Fruit fly (Drosophila melanogaster): ENCODE data around the gene RagA-B.

The RagA-B gene

DNA sequence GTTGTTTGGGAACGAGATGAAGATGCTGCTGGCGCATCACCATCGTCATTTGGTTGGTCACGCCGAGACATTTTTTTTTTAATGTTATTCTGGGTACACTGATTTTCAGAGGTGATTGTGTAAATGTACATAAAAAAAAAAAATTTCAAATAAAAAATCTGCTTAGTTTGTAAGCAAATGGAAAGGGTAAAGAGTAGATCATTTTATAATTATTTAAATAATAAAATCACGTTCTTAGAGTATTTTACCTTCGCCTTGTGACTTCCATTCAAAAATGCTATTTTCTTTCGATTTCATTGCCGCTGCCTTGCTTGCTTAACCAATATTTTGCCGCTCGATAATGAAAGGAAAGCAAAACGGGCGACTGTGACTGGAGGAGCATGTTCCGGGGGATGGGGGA is 5.3 kb downstream of the RagA-B start (continued):
- TF ChIP-seq CG2678 (tag; optimal IDR thresholded peaks at IDR 0.05) = peak; percentile 64
- TF ChIP-seq mirr (GFP tag; optimal IDR thresholded peaks at IDR 0.05) = no peak
- peak; percentile 1 for TF ChIP-seq CG8924 (tag; optimal IDR thresholded peaks at IDR 0.05)
- TF ChIP-seq CG8765 (GFP tag; IDR thresholded peaks at IDR 0.05) = no peak
- no peak for TF ChIP-seq CG7745 (tag; optimal IDR thresholded peaks at IDR 0.05)
- TF ChIP-seq CG2129 (GFP tag; IDR thresholded peaks at IDR 0.05; ENCODE audit: partially characterized antibody) = no peak
- TF ChIP-seq CG7928 (GFP tag; optimal IDR thresholded peaks at IDR 0.05) = no peak
- peak; percentile 16; the same call in 1 of the 2 replicates for TF ChIP-seq CG32772 (GFP tag; IDR thresholded peaks at IDR 0.05)
- no peak for TF ChIP-seq Atf3 (GFP tag; optimal IDR thresholded peaks at IDR 0.05)
- no peak for TF ChIP-seq CG42726 (GFP tag; IDR thresholded peaks at IDR 0.05; ENCODE audit: partially characterized antibody)
- no peak for TF ChIP-seq wdn (GFP tag; IDR thresholded peaks at IDR 0.05)
- TF ChIP-seq CG10267 (tag; optimal IDR thresholded peaks at IDR 0.05) = peak; percentile 35
- peak; percentile 62; the same call in 1 of the 3 replicates for TF ChIP-seq gce (GFP tag; IDR thresholded peaks at IDR 0.05)
- peak; percentile 19; the same call in 1 of the 3 replicates for TF ChIP-seq croc (GFP tag; conservative IDR thresholded peaks at IDR 0.05)
- no peak for TF ChIP-seq abd-A (tag; optimal IDR thresholded peaks at IDR 0.05)
- no peak for TF ChIP-seq B-H2 (GFP tag; optimal IDR thresholded peaks at IDR 0.05)
- TF ChIP-seq Spps (tag; optimal IDR thresholded peaks at IDR 0.05) = no peak
- TF ChIP-seq esg (GFP tag; conservative IDR thresholded peaks at IDR 0.05) = 0 out of 2 replicates have a peak, but pooled peaks have one; percentile 23
- no peak for TF ChIP-seq CG32532 (GFP tag; IDR thresholded peaks at IDR 0.05)
- no peak for TF ChIP-seq twi (tag; optimal IDR thresholded peaks at IDR 0.05)
- no peak for TF ChIP-seq sd (tag; optimal IDR thresholded peaks at IDR 0.05)
- TF ChIP-seq CG30403 (GFP tag; optimal IDR thresholded peaks at IDR 0.05) = peak; percentile 18
- peak; percentile 80; the same call in 2 of the 3 replicates for TF ChIP-seq ci (GFP tag; IDR thresholded peaks at IDR 0.05)
- no peak for TF ChIP-seq amos (GFP tag; IDR thresholded peaks at IDR 0.05; ENCODE audit: partially characterized antibody)
- no peak for TF ChIP-seq CG4730 (GFP tag; IDR thresholded peaks at IDR 0.05)
- no peak for TF ChIP-seq vnd (GFP tag; IDR thresholded peaks at IDR 0.05; ENCODE audit: partially characterized antibody)
- TF ChIP-seq CG5953 (GFP tag; IDR thresholded peaks at IDR 0.05) = 0 out of 2 replicates have a peak, but pooled peaks have one; percentile 37
- no peak for TF ChIP-seq sob (GFP tag; IDR thresholded peaks at IDR 0.05)
- TF ChIP-seq Oaz (GFP tag; IDR thresholded peaks at IDR 0.05) = no peak
- TF ChIP-seq D19B (GFP tag; optimal IDR thresholded peaks at IDR 0.05) = no peak
- no peak for TF ChIP-seq kah (GFP tag; optimal IDR thresholded peaks at IDR 0.05)
- no peak for TF ChIP-seq CG6765 (GFP tag; optimal IDR thresholded peaks at IDR 0.05)
- no peak for TF ChIP-seq wek (GFP tag; optimal IDR thresholded peaks at IDR 0.05)
- no peak for TF ChIP-seq CG12942 (GFP tag; optimal IDR thresholded peaks at IDR 0.05)
- no peak for TF ChIP-seq CG6683 (GFP tag; optimal IDR thresholded peaks at IDR 0.05)
- no peak for TF ChIP-seq psq (GFP tag; optimal IDR thresholded peaks at IDR 0.05)
- TF ChIP-seq HHEX (GFP tag; optimal IDR thresholded peaks at IDR 0.05) = peak; percentile 16
- TF ChIP-seq Lhr (GFP tag; optimal IDR thresholded peaks at IDR 0.05) = no peak
- peak; percentile 66 for TF ChIP-seq Ssrp (tag; optimal IDR thresholded peaks at IDR 0.05)
- no peak for TF ChIP-seq HLH4C (GFP tag; IDR thresholded peaks at IDR 0.05; ENCODE audit: partially characterized antibody)

DNA sequence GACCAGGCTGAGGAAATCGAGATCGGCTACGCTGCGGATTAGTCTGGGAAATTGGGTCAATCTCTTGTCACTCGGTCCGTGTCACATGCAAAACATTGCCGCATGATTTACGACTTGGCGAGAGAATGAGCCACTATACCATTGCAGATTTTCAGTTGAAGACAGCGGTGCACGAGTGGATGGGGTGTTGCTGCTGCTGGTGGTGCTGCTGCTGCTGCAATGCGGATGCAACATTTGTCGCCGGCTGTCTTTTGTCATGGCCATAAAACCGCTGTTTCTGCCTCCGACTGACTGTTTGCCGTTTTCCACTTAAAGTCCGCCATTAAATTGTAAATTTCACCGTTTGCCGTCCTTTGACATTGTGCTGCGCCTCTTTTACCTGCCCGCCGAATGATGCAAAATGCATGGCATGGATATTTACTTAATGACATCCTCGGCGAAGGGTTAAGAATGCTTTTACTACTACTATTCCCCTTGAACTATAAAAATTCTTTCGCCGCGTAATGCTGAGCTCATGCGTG is 8.0 kb downstream of the RagA-B start:
- TF ChIP-seq tll (GFP tag; optimal IDR thresholded peaks at IDR 0.05) = peak in 1 of 2 experiments; percentile 96
- TF ChIP-seq mld (GFP tag; IDR thresholded peaks at IDR 0.05; ENCODE audit: partially characterized antibody) = no peak
- TF ChIP-seq Ravus (GFP tag; IDR thresholded peaks at IDR 0.05) = no peak
- no peak for TF ChIP-seq CG12299 (tag; optimal IDR thresholded peaks at IDR 0.05)
- TF ChIP-seq NC2β (GFP tag; optimal IDR thresholded peaks at IDR 0.05) = no peak
- no peak for TF ChIP-seq CG10267 (tag; optimal IDR thresholded peaks at IDR 0.05)
- TF ChIP-seq pho (GFP tag; optimal IDR thresholded peaks at IDR 0.05) = no peak
- peak; percentile 32 for TF ChIP-seq CG15479 (GFP tag; optimal IDR thresholded peaks at IDR 0.05)
- peak; percentile 82 for TF ChIP-seq zen (tag; optimal IDR thresholded peaks at IDR 0.05)
- no peak for TF ChIP-seq Dek (tag; optimal IDR thresholded peaks at IDR 0.05)
- no peak for TF ChIP-seq Hsf (GFP tag; optimal IDR thresholded peaks at IDR 0.05)
- peak; percentile 14 for TF ChIP-seq Hr39 (optimal IDR thresholded peaks at IDR 0.05)
- no peak for TF ChIP-seq CG10654 (GFP tag; optimal IDR thresholded peaks at IDR 0.05)
